Fruit fly (Drosophila melanogaster) whole organism, prepupa: ENCODE measurements around the gene CG18585.

Experiments
- CG11902 ChIP-seq: fragments of 200-800 bp; sonication (Bioruptor generic); optimal IDR thresholded peaks from 3 replicates; lab custom pipeline; 2016; ENCODE audit warnings: missing biosample characterization, missing genetic modification characterization
- CG16779 ChIP-seq: fragments of 200-800 bp; sonication (Bioruptor generic); optimal IDR thresholded peaks from 3 replicates; lab custom pipeline; 2017; ENCODE audit warnings: missing biosample characterization, mild to moderate bottlenecking, missing genetic modification characterization
- Gug ChIP-seq: fragments of 200-800 bp; sonication (Bioruptor generic); IDR thresholded peaks from 2 replicates; pipeline ENCODE4 v1.3.6; 2022; ENCODE audit warnings: missing biosample characterization, missing genetic modification characterization
- Sox102F ChIP-seq: fragments of 200-800 bp; sonication (Bioruptor generic); optimal IDR thresholded peaks from 2 replicates; lab custom pipeline; 2016; ENCODE audit warnings: missing biosample characterization, mild to moderate bottlenecking, missing genetic modification characterization
- dsx ChIP-seq: fragments of 200-800 bp; optimal IDR thresholded peaks from 3 replicates; lab custom pipeline; 2019; ENCODE audit warnings: missing biosample characterization, mild to moderate bottlenecking, missing genetic modification characterization, moderate library complexity; ENCODE audit not compliant: poor library complexity, severe bottlenecking

dm6 chr2L:7676982-7677381, 13.9 kb downstream of the CG18585 start:
- no peak for TF ChIP-seq Gug (GFP tag; lab: Robert Waterston, UW)
- no peak for TF ChIP-seq CG16779
- no peak for TF ChIP-seq CG11902 (GFP tag; lab: Kevin White, UChicago)
- no peak for TF ChIP-seq Sox102F
- TF ChIP-seq dsx (GFP tag; lab: Kevin White, UChicago), result no peak
